Worm (Caenorhabditis elegans) whole organism, young adult: ENCODE results near the gene Y110A2AL.7.

Experiments used
- K12H6.12 ChIP-seq: fragments of 200-800 bp; sonication (Bioruptor generic); optimal IDR thresholded peaks from 2 replicates; lab custom pipeline; 2018; ENCODE audit warnings: mild to moderate bottlenecking, missing genetic modification characterization, missing compliant biosample characterization
- attf-5 ChIP-seq: fragments of 200-800 bp; sonication (Bioruptor generic); optimal IDR thresholded peaks from 2 replicates; lab custom pipeline; 2018; ENCODE audit warnings: mild to moderate bottlenecking, missing genetic modification characterization, missing compliant biosample characterization
- egrh-3 ChIP-seq: fragments of 200-800 bp; sonication (Bioruptor generic); IDR thresholded peaks from 2 replicates; pipeline ENCODE4 v1.3.6; 2022; ENCODE audit warnings: missing genetic modification reagents, missing genetic modification characterization, missing compliant biosample characterization
- ekl-4 ChIP-seq: fragments of 200-800 bp; sonication (Bioruptor generic); IDR thresholded peaks from 2 replicates; pipeline ENCODE4 v1.3.6; 2022; ENCODE audit warnings: missing genetic modification reagents, missing genetic modification characterization, missing compliant biosample characterization
- lag-1 ChIP-seq: fragments of 200-800 bp; sonication (Bioruptor generic); IDR thresholded peaks from 2 replicates; pipeline ENCODE4 v1.3.6; 2022; ENCODE audit warnings: missing genetic modification reagents, missing genetic modification characterization, missing compliant biosample characterization
- lir-1 ChIP-seq: fragments of 200-800 bp; sonication (Bioruptor generic); conservative IDR thresholded peaks from 2 replicates; pipeline ENCODE4 v1.3.6; 2022; ENCODE audit warnings: missing genetic modification reagents, missing genetic modification characterization, missing compliant biosample characterization

- TF ChIP-seq lag-1 (GFP tag; lab: Robert Waterston, UW) = no peak
- no peak for TF ChIP-seq attf-5 (GFP tag; lab: Kevin White, UChicago)
- no peak for TF ChIP-seq lir-1 (GFP tag; lab: Robert Waterston, UW)
- no peak for TF ChIP-seq egrh-3 (GFP tag; lab: Robert Waterston, UW)
- no peak for TF ChIP-seq K12H6.12 (tag; lab: Kevin White, UChicago)
- no peak for TF ChIP-seq ekl-4 (GFP tag; lab: Robert Waterston, UW)
Measured at ce11 chrII:2864229-2864628, 21.2 kb upstream of the Y110A2AL.7 start, which contains the start of gene Y110A2AL.5.
